Worm (Caenorhabditis elegans): ENCODE measurements around the gene Y51B9A.9.

The Y51B9A.9 gene

DNA sequence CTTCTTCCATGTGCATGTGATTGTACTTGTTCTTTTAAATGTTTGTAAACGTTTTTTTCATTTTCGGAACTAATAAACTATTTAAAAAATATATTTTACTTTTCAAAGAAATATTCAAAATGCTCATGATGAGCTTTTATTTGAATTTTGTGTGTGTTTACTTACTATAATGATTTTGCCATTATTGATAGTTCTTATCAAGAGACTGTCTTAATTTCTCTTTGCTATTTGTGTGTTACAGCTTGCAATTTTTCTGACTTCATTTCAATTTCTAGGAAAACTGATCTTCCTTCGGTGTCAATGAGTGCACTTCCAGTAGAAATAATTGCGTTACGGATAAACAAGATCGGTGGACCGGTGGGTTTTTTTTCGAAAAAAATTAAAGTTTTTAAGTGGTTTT is 22.6 kb downstream of the Y51B9A.9 start, which contains the start of gene C06C3.12:
TSS of gene C06C3.12 (plus strand) at position 301 of the 400 bp plus-strand sequence.
- TF ChIP-seq nhr-11 (tag; optimal IDR thresholded peaks at IDR 0.05) (no peak), ceh-16 (tag; optimal IDR thresholded peaks at IDR 0.05) (no peak), unc-62 (GFP tag; optimal IDR thresholded peaks at IDR 0.05) (no peak), sma-9 (GFP tag; optimal IDR thresholded peaks at IDR 0.05) (no peak), sma-9 (tag; optimal IDR thresholded peaks at IDR 0.05) (no peak), F13H6.1 (tag; optimal IDR thresholded peaks at IDR 0.05) (no peak), fos-1 (tag; optimal IDR thresholded peaks at IDR 0.05) (peak; percentile 24), aly-2 (tag; optimal IDR thresholded peaks at IDR 0.05) (no peak)

DNA sequence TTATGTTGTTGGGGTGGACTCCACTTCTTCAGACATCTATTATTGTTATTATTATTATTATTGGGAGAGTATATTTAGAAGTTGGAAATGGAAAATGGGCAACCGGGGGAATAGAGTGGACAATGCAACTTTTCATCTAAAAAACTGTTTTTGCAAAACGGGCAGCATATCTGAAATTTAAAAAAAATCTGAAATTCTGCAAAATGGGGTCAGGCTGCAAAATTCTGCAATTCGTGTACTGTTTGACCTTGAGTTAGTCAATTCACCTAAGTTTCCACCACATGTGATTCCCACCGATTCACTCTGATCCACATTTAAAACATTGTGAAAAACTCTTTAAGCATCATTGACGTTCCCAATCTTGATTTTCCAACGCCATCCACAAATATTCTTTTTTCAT is 24.4 kb downstream of the Y51B9A.9 start, which contains the start of gene C06C3.4:
TSS of gene C06C3.4 (plus strand) at position 301 of the 400 bp plus-strand sequence.
- TF ChIP-seq unc-39 (tag; optimal IDR thresholded peaks at IDR 0.05) = no peak
- no peak for TF ChIP-seq ceh-16 (tag; optimal IDR thresholded peaks at IDR 0.05)
- TF ChIP-seq sem-4 (tag; optimal IDR thresholded peaks at IDR 0.05) = no peak
- no peak for TF ChIP-seq lin-13 (GFP tag; optimal IDR thresholded peaks at IDR 0.05)
- no peak for TF ChIP-seq ztf-4 (tag; optimal IDR thresholded peaks at IDR 0.05)
- no peak for TF ChIP-seq nhr-21 (tag; optimal IDR thresholded peaks at IDR 0.05)
- TF ChIP-seq sma-9 (GFP tag; optimal IDR thresholded peaks at IDR 0.05) = no peak
- TF ChIP-seq sma-9 (tag; optimal IDR thresholded peaks at IDR 0.05) = no peak
- TF ChIP-seq unc-62 (GFP tag; optimal IDR thresholded peaks at IDR 0.05) = no peak
- TF ChIP-seq ztf-1 (GFP tag; conservative IDR thresholded peaks at IDR 0.05) = no peak
- no peak for TF ChIP-seq mab-5 (tag; optimal IDR thresholded peaks at IDR 0.05)
- TF ChIP-seq nhr-12 (tag; optimal IDR thresholded peaks at IDR 0.05) = no peak

DNA sequence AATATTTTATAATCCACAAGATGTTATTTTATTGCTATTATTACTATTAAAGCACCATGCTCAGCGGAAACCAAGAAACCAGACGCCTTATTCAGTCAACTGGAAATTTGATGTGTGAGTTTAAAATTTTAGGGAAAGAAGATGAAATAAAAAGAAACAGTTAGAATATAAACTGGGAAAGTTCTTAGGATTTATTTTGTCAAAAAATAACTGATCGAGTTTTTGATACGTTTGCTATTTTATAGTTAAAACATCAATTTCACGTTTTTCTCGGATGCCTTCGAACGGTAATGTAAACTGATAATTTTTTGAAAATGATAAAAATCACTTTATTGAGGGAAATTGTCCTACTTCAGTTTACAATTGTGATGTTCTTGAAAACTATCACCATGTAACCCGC is 25.0 kb downstream of the Y51B9A.9 start, which contains the start of gene C06C3.3:
TSS of gene C06C3.3 (minus strand) at position 101 of the 400 bp plus-strand sequence.
- no peak for TF ChIP-seq elt-3 (tag; optimal IDR thresholded peaks at IDR 0.05)
- no peak for TF ChIP-seq ztf-11 (tag; optimal IDR thresholded peaks at IDR 0.05)

- TF ChIP-seq ceh-82 (tag; optimal IDR thresholded peaks at IDR 0.05) (no peak), nhr-77 (tag; optimal IDR thresholded peaks at IDR 0.05) (no peak), nhr-23 (tag; optimal IDR thresholded peaks at IDR 0.05) (no peak), sma-3 (GFP tag; optimal IDR thresholded peaks at IDR 0.05) (no peak), mab-5 (tag; optimal IDR thresholded peaks at IDR 0.05) (no peak), alr-1 (tag; optimal IDR thresholded peaks at IDR 0.05) (no peak), unc-39 (tag; optimal IDR thresholded peaks at IDR 0.05) (no peak), crh-2 (tag; optimal IDR thresholded peaks at IDR 0.05) (no peak), blmp-1 (tag; optimal IDR thresholded peaks at IDR 0.05; ENCODE audit: insufficient read depth) (no peak), ztf-1 (GFP tag; conservative IDR thresholded peaks at IDR 0.05) (no peak), sem-4 (tag; optimal IDR thresholded peaks at IDR 0.05) (no peak), C34F6.9 (tag; optimal IDR thresholded peaks at IDR 0.05) (no peak), aly-2 (tag; optimal IDR thresholded peaks at IDR 0.05) (no peak), ama-1 (optimal IDR thresholded peaks at IDR 0.05) (no peak)
These were observed 28.0 kb downstream of the Y51B9A.9 start for ce11 chrII:9369394-9369793.

DNA sequence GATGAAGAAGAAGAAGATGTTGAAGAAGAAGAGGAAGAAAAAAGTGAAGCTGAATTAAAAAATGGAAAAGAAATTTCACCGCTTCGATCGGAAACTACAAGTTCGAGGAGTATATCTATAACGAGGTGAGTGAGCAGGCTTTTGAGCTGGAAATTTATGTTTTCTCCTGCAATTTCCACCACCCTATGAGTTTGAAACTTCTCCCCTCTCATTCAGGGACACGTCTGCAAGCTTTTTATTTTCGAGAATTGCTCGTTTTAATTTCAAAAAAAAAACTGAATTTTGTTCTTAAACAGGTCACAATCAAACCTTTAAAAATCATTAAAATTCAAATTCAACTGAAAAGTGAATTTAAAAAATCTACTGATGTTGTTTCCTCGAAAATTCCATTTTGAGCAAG is 35.1 kb downstream of the Y51B9A.9 start:
- TF ChIP-seq mab-5 (tag; optimal IDR thresholded peaks at IDR 0.05) = no peak

DNA sequence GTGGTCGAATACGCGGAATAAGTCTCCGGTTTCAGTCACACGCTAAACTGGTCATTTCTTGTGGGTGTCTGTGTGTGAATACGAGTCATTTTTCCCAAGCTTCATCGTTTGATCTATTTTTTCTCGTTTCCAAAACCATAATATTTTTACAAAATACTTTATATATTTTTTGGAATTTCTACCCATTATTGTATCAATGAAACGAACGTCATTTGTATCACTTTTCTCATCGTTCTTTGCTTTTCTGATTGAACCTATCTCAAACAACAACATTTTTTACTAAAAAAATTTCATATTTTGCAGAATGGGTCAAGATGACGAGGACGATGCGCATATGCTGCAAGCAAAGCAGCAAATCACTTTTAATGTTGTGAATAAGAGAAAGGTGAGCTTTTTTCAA is 39.2 kb downstream of the Y51B9A.9 start, which contains the start of gene mel-11:
TSS of gene mel-11 (plus strand) at position 301 of the 400 bp plus-strand sequence.
- TF ChIP-seq nhr-237 (tag; optimal IDR thresholded peaks at IDR 0.05) = no peak
- TF ChIP-seq ama-1 (optimal IDR thresholded peaks at IDR 0.05) = no peak
- no peak for TF ChIP-seq nhr-11 (tag; optimal IDR thresholded peaks at IDR 0.05)
- no peak for TF ChIP-seq dmd-4 (tag; optimal IDR thresholded peaks at IDR 0.05)
- TF ChIP-seq sem-4 (tag; optimal IDR thresholded peaks at IDR 0.05) = no peak
- no peak for TF ChIP-seq ceh-16 (tag; optimal IDR thresholded peaks at IDR 0.05)
- TF ChIP-seq unc-39 (tag; optimal IDR thresholded peaks at IDR 0.05) = no peak
- no peak for TF ChIP-seq unc-55 (GFP tag; optimal IDR thresholded peaks at IDR 0.05)
- no peak for TF ChIP-seq lin-13 (GFP tag; optimal IDR thresholded peaks at IDR 0.05)
- TF ChIP-seq ztf-11 (tag; optimal IDR thresholded peaks at IDR 0.05) = no peak
- TF ChIP-seq sma-9 (GFP tag; optimal IDR thresholded peaks at IDR 0.05) = no peak
- no peak for TF ChIP-seq sma-9 (tag; optimal IDR thresholded peaks at IDR 0.05)
- no peak for TF ChIP-seq nhr-129 (tag; optimal IDR thresholded peaks at IDR 0.05)
